Worm (Caenorhabditis elegans) whole organism, late embryonic: ENCODE measurements around the gene mec-18.

ENCODE experiments used
- F13H6.1 ChIP-seq: sonication (generic microtip); optimal IDR thresholded peaks from 2 replicates; lab custom pipeline; 2016; ENCODE audit warnings: missing genetic modification characterization, missing compliant biosample characterization
- ceh-18 ChIP-seq: sonication (generic microtip); optimal IDR thresholded peaks from 2 replicates; lab custom pipeline; 2016; ENCODE audit warnings: missing genetic modification characterization, missing compliant biosample characterization
- ceh-19 ChIP-seq: fragments of 200-800 bp; sonication (Bioruptor generic); optimal IDR thresholded peaks from 2 replicates; lab custom pipeline; 2018; ENCODE audit warnings: mild to moderate bottlenecking, missing genetic modification characterization, missing compliant biosample characterization
- elt-4 ChIP-seq: sonication (generic microtip); optimal IDR thresholded peaks from 2 replicates; lab custom pipeline; 2016; ENCODE audit warnings: missing genetic modification characterization, missing compliant biosample characterization
- fkh-10 ChIP-seq: fragments of 150-350 bp; optimal IDR thresholded peaks from 2 replicates; lab custom pipeline; 2014; ENCODE audit warnings: missing biosample characterization, missing genetic modification reagents, missing genetic modification characterization
- fkh-6 ChIP-seq: sonication (generic microtip); optimal IDR thresholded peaks from 2 replicates; lab custom pipeline; 2016; ENCODE audit warnings: missing genetic modification characterization, missing compliant biosample characterization
- nhr-11 ChIP-seq: fragments of 150-350 bp; optimal IDR thresholded peaks from 2 replicates; lab custom pipeline; 2014; ENCODE audit warnings: missing biosample characterization, missing genetic modification characterization
- nhr-232 ChIP-seq: sonication (generic microtip); optimal IDR thresholded peaks from 2 replicates; lab custom pipeline; 2016; ENCODE audit warnings: missing genetic modification characterization, missing compliant biosample characterization
- pag-3 ChIP-seq: sonication (generic microtip); optimal IDR thresholded peaks from 2 replicates; lab custom pipeline; 2016; ENCODE audit warnings: missing compliant biosample characterization, missing genetic modification characterization, borderline replicate concordance
- pha-4 ChIP-seq: fragments of 150-350 bp; optimal IDR thresholded peaks from 2 replicates; lab custom pipeline; 2018; ENCODE audit warnings: missing biosample characterization, missing genetic modification reagents, missing genetic modification characterization
- pros-1 ChIP-seq: fragments of 150-350 bp; optimal IDR thresholded peaks from 2 replicates; lab custom pipeline; 2014; ENCODE audit warnings: missing biosample characterization, missing genetic modification reagents, missing genetic modification characterization
- rnt-1 ChIP-seq: sonication (generic microtip); optimal IDR thresholded peaks from 2 replicates; lab custom pipeline; 2016; ENCODE audit warnings: missing genetic modification characterization, missing compliant biosample characterization
- unc-86 ChIP-seq: sonication (generic microtip); optimal IDR thresholded peaks from 2 replicates; lab custom pipeline; 2016; ENCODE audit warnings: missing genetic modification characterization, missing compliant biosample characterization
- ztf-16 ChIP-seq: sonication (generic microtip); optimal IDR thresholded peaks from 2 replicates; lab custom pipeline; 2017; ENCODE audit warnings: missing genetic modification characterization, missing compliant biosample characterization

- TF ChIP-seq rnt-1 (no peak), unc-86 (tag; lab: Kevin White, UChicago) (no peak), nhr-232 (tag; lab: Kevin White, UChicago) (no peak), pag-3 (tag; lab: Kevin White, UChicago) (no peak), ceh-18 (tag; lab: Kevin White, UChicago) (no peak), F13H6.1 (tag; lab: Kevin White, UChicago) (no peak), nhr-11 (tag; lab: Kevin White, UChicago) (no peak), pha-4 (tag; lab: Kevin White, UChicago) (no peak), fkh-10 (GFP tag; lab: Kevin White, UChicago) (no peak), fkh-6 (tag; lab: Kevin White, UChicago) (no peak), ztf-16 (tag; lab: Kevin White, UChicago) (no peak), elt-4 (tag; lab: Kevin White, UChicago) (no peak), pros-1 (tag; lab: Kevin White, UChicago) (no peak), ceh-19 (no peak)
Observed at ce11 chrX:4297452-4297851, 23.4 kb upstream of the mec-18 start, which contains the start of gene paf-2.
